Worm (Caenorhabditis elegans) whole organism, L4 larva: Measurements from ENCODE around the gene his-69.
A peak's percentile ranks its signal among the peaks of the same experiment; 100 is the strongest.

Experiments used
- F44E2.7 ChIP-seq: fragments of 200-800 bp; sonication (Bioruptor generic); IDR thresholded peaks from 2 replicates; pipeline ENCODE4 v2.1.2; 2022; ENCODE audit warnings: missing genetic modification characterization, missing compliant biosample characterization
- F49E8.2 ChIP-seq: sonication (generic microtip); optimal IDR thresholded peaks from 2 replicates; lab custom pipeline; 2016; ENCODE audit warnings: missing compliant biosample characterization, mild to moderate bottlenecking, missing genetic modification characterization, borderline replicate concordance
- T20F7.1 ChIP-seq: fragments of 200-800 bp; sonication (Bioruptor generic); optimal IDR thresholded peaks from 2 replicates; lab custom pipeline; 2018; ENCODE audit warnings: mild to moderate bottlenecking, missing genetic modification characterization, missing compliant biosample characterization
- T26A8.4 ChIP-seq: fragments of 200-800 bp; sonication (Bioruptor generic); IDR thresholded peaks from 2 replicates; pipeline ENCODE4 v1.3.6; 2022; ENCODE audit warnings: missing genetic modification characterization, missing compliant biosample characterization
- Y48G9A.11 ChIP-seq: fragments of 200-800 bp; sonication (Bioruptor generic); IDR thresholded peaks from 2 replicates; pipeline ENCODE4 v1.3.6; 2022; ENCODE audit warnings: missing genetic modification reagents, missing genetic modification characterization, missing compliant biosample characterization
- ZK337.2 ChIP-seq: fragments of 200-800 bp; sonication (Bioruptor generic); IDR thresholded peaks from 2 replicates; pipeline ENCODE4 v1.3.6; 2022; ENCODE audit warnings: missing genetic modification reagents, missing genetic modification characterization, missing compliant biosample characterization
- aly-2 ChIP-seq: sonication (generic microtip); optimal IDR thresholded peaks from 2 replicates; lab custom pipeline; 2018; ENCODE audit warnings: missing biosample characterization, missing genetic modification characterization
- arid-1 ChIP-seq: fragments of 200-800 bp; sonication (Bioruptor generic); conservative IDR thresholded peaks from 2 replicates; pipeline ENCODE4 v1.3.6; 2022; ENCODE audit warnings: missing genetic modification reagents, missing genetic modification characterization, missing compliant biosample characterization
- ceh-28 ChIP-seq: fragments of 150-350 bp; optimal IDR thresholded peaks from 2 replicates; lab custom pipeline; 2014; ENCODE audit warnings: missing biosample characterization, missing genetic modification reagents, missing genetic modification characterization
- ceh-32 ChIP-seq: sonication (generic microtip); optimal IDR thresholded peaks from 2 replicates; lab custom pipeline; 2016; ENCODE audit warnings: mild to moderate bottlenecking, missing genetic modification characterization, missing compliant biosample characterization; ENCODE audit not compliant: poor library complexity
- ceh-62 ChIP-seq: sonication (generic microtip); optimal IDR thresholded peaks from 2 replicates; lab custom pipeline; 2017; ENCODE audit warnings: missing biosample characterization, missing genetic modification characterization
- cey-2 ChIP-seq: sonication (generic microtip); optimal IDR thresholded peaks from 3 replicates; lab custom pipeline; 2017; ENCODE audit warnings: missing genetic modification characterization, mild to moderate bottlenecking, missing compliant biosample characterization, antibody characterized with exemption, borderline replicate concordance; ENCODE audit not compliant: insufficient read depth
- ctbp-1 ChIP-seq: fragments of 200-800 bp; sonication (Bioruptor generic); IDR thresholded peaks from 2 replicates; pipeline ENCODE4 v1.3.6; 2022; ENCODE audit warnings: missing genetic modification reagents, missing genetic modification characterization, missing compliant biosample characterization
- daf-12 ChIP-seq: fragments of 150-350 bp; optimal IDR thresholded peaks from 2 replicates; lab custom pipeline; 2014; ENCODE audit warnings: missing biosample characterization, missing genetic modification reagents, missing genetic modification characterization
- daf-16 ChIP-seq, 3 experiments: sonication (generic microtip); optimal IDR thresholded peaks; 2 replicates each; lab custom pipeline; 2016 to 2017; ENCODE audit warnings: missing genetic modification characterization in 3 of 3, missing genetic modification reagents in 3 of 3, mild to moderate bottlenecking in 2 of 3, missing compliant biosample characterization in 2 of 3, missing biosample characterization in 1 of 3, moderate library complexity in 1 of 3
- daf-8 ChIP-seq: fragments of 200-800 bp; sonication (Bioruptor generic); IDR thresholded peaks from 2 replicates; pipeline ENCODE4 v1.3.6; 2022; ENCODE audit warnings: missing genetic modification characterization, missing compliant biosample characterization
- dmd-6 ChIP-seq: fragments of 200-800 bp; sonication (Bioruptor generic); IDR thresholded peaks from 2 replicates; pipeline ENCODE4 v1.3.6; 2022; ENCODE audit warnings: missing genetic modification reagents, missing genetic modification characterization, missing compliant biosample characterization
- dmd-9 ChIP-seq: fragments of 200-800 bp; sonication (Bioruptor generic); IDR thresholded peaks from 2 replicates; pipeline ENCODE4 v1.3.6; 2022; ENCODE audit warnings: missing genetic modification reagents, missing genetic modification characterization, missing compliant biosample characterization
- dve-1 ChIP-seq: sonication (generic microtip); optimal IDR thresholded peaks from 2 replicates; lab custom pipeline; 2017; ENCODE audit warnings: antibody characterized with exemption, mild to moderate bottlenecking, missing genetic modification characterization, missing compliant biosample characterization; ENCODE audit not compliant: insufficient read depth
- egl-27 ChIP-seq: sonication (generic microtip); optimal IDR thresholded peaks from 3 replicates; lab custom pipeline; 2017; ENCODE audit warnings: missing biosample characterization, missing genetic modification reagents, missing genetic modification characterization
- egl-43 ChIP-seq: fragments of 200-800 bp; sonication (Bioruptor generic); IDR thresholded peaks from 2 replicates; pipeline ENCODE4 v1.3.6; 2022; ENCODE audit warnings: missing genetic modification reagents, missing genetic modification characterization, missing compliant biosample characterization
- fkh-10 ChIP-seq: fragments of 150-350 bp; optimal IDR thresholded peaks from 2 replicates; lab custom pipeline; 2014; ENCODE audit warnings: missing biosample characterization, missing genetic modification reagents, missing genetic modification characterization
- hlh-11 ChIP-seq: fragments of 200-800 bp; sonication (Bioruptor generic); optimal IDR thresholded peaks from 2 replicates; lab custom pipeline; 2018; ENCODE audit warnings: mild to moderate bottlenecking, missing genetic modification characterization, missing compliant biosample characterization
- lin-15B ChIP-seq: fragments of 150-350 bp; sonication (generic microtip); optimal IDR thresholded peaks from 3 replicates; lab custom pipeline; 2014; ENCODE audit warnings: missing biosample characterization, missing genetic modification characterization
- lin-29 ChIP-seq: fragments of 200-800 bp; sonication (Bioruptor generic); IDR thresholded peaks from 2 replicates; pipeline ENCODE4 v1.3.6; 2022; ENCODE audit warnings: missing genetic modification reagents, missing genetic modification characterization, missing compliant biosample characterization
- lin-38 ChIP-seq: fragments of 200-800 bp; sonication (Bioruptor generic); IDR thresholded peaks from 2 replicates; pipeline ENCODE4 v1.3.6; 2022; ENCODE audit warnings: missing genetic modification reagents, missing genetic modification characterization, missing compliant biosample characterization
- lir-3 ChIP-seq: sonication (generic microtip); optimal IDR thresholded peaks from 2 replicates; lab custom pipeline; 2016; ENCODE audit warnings: mild to moderate bottlenecking, missing genetic modification characterization, missing compliant biosample characterization
- lsy-2 ChIP-seq, 2 experiments: fragments of 150-350 bp in 1 of 2; sonication (generic microtip) in 1 of 2; optimal IDR thresholded peaks; 2 replicates each; lab custom pipeline; 2014 to 2017; ENCODE audit warnings: missing biosample characterization in 2 of 2, missing genetic modification characterization in 2 of 2
- madf-5 ChIP-seq, 2 experiments: fragments of 200-800 bp; sonication (Bioruptor generic); IDR thresholded peaks; 2 replicates each; pipeline ENCODE4 v1.3.6; 2022; ENCODE audit warnings: missing compliant biosample characterization in 2 of 2, missing genetic modification characterization in 2 of 2
- mep-1 ChIP-seq: fragments of 150-350 bp; sonication (generic microtip); optimal IDR thresholded peaks from 3 replicates; lab custom pipeline; 2014; ENCODE audit warnings: missing biosample characterization, missing genetic modification characterization
- mxl-3 ChIP-seq: fragments of 200-800 bp; sonication (Bioruptor generic); optimal IDR thresholded peaks from 2 replicates; lab custom pipeline; 2018; ENCODE audit warnings: mild to moderate bottlenecking, missing genetic modification characterization, missing compliant biosample characterization
- nhr-10 ChIP-seq: fragments of 150-350 bp; optimal IDR thresholded peaks from 2 replicates; lab custom pipeline; 2014; ENCODE audit warnings: missing biosample characterization, missing genetic modification characterization
- nhr-11 ChIP-seq: fragments of 150-350 bp; optimal IDR thresholded peaks from 2 replicates; lab custom pipeline; 2014; ENCODE audit warnings: missing biosample characterization, missing genetic modification characterization
- nhr-28 ChIP-seq: fragments of 150-350 bp; optimal IDR thresholded peaks from 2 replicates; lab custom pipeline; 2014; ENCODE audit warnings: missing biosample characterization, missing genetic modification characterization
- nhr-41 ChIP-seq: fragments of 200-800 bp; sonication (Bioruptor generic); IDR thresholded peaks from 2 replicates; pipeline ENCODE4 v1.3.6; 2022; ENCODE audit warnings: missing genetic modification reagents, missing genetic modification characterization, missing compliant biosample characterization
- nhr-6 ChIP-seq: fragments of 150-350 bp; optimal IDR thresholded peaks from 2 replicates; lab custom pipeline; 2014; ENCODE audit warnings: missing biosample characterization, missing genetic modification characterization
- nhr-77 ChIP-seq: fragments of 150-350 bp; optimal IDR thresholded peaks from 2 replicates; lab custom pipeline; 2014; ENCODE audit warnings: missing biosample characterization, missing genetic modification characterization
- pqm-1 ChIP-seq: sonication (generic microtip); optimal IDR thresholded peaks from 2 replicates; lab custom pipeline; 2017; ENCODE audit warnings: missing biosample characterization, missing genetic modification characterization
- saeg-2 ChIP-seq: fragments of 200-800 bp; sonication (Bioruptor generic); IDR thresholded peaks from 2 replicates; pipeline ENCODE4 v1.3.6; 2022; ENCODE audit warnings: missing genetic modification reagents, missing genetic modification characterization, missing compliant biosample characterization
- sdz-12 ChIP-seq: fragments of 200-800 bp; sonication (Bioruptor generic); optimal IDR thresholded peaks from 2 replicates; lab custom pipeline; 2018; ENCODE audit warnings: mild to moderate bottlenecking, missing genetic modification characterization, missing compliant biosample characterization
- snpc-1.2 ChIP-seq: fragments of 200-800 bp; sonication (Bioruptor generic); IDR thresholded peaks from 2 replicates; pipeline ENCODE4 v1.3.6; 2022; ENCODE audit warnings: missing genetic modification reagents, missing genetic modification characterization, missing compliant biosample characterization
- snpc-4 ChIP-seq: fragments of 150-350 bp; optimal IDR thresholded peaks from 2 replicates; lab custom pipeline; 2014; ENCODE audit warnings: missing biosample characterization, missing genetic modification characterization
- tag-97 ChIP-seq: fragments of 200-800 bp; sonication (Bioruptor generic); IDR thresholded peaks from 2 replicates; pipeline ENCODE4 v1.3.6; 2022; ENCODE audit warnings: missing genetic modification characterization, missing compliant biosample characterization
- tra-1 ChIP-seq: fragments of 200-800 bp; sonication (Bioruptor generic); IDR thresholded peaks from 2 replicates; pipeline ENCODE4 v1.3.6; 2022; ENCODE audit warnings: missing genetic modification reagents, missing genetic modification characterization, missing compliant biosample characterization
- unc-62 ChIP-seq, 3 experiments: fragments of 150-350 bp in 1 of 3; sonication (generic microtip); optimal IDR thresholded peaks in 2 of 3; peaks in 1 of 3; 1 replicate in 1 of 3; 2 replicates in 2 of 3; lab custom pipeline; 2014 to 2017; ENCODE audit warnings: missing biosample characterization in 3 of 3, missing genetic modification characterization in 3 of 3, missing genetic modification reagents in 3 of 3, missing genotype in 1 of 3
- zfp-2 ChIP-seq: sonication (generic microtip); optimal IDR thresholded peaks from 2 replicates; lab custom pipeline; 2016; ENCODE audit warnings: mild to moderate bottlenecking, missing genetic modification characterization, missing compliant biosample characterization
- ztf-11 ChIP-seq: fragments of 150-350 bp; optimal IDR thresholded peaks from 2 replicates; lab custom pipeline; 2014; ENCODE audit warnings: missing biosample characterization, missing genetic modification characterization

his-69 gene

DNA sequence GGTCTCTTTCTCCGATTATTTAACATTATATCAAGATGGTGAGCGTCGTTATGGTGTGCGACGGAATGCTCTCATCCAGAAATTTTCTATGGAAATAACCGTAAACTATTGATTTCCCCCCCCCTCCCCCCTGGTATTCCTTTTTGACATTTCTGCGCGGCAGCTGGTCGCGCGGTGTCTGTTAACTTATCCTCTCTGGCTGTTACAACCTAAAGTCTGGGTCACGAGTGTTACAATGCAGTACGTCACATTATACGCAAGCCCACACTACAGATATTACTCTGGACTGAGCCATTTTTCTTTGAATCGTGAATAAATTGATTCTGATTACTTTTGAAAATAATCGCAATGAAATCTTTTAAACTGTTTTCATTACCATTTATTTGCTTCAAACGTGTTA, 9.4 kb downstream of the his-69 start:
- no peak for TF ChIP-seq nhr-77 (tag; lab: Kevin White, UChicago)
- TF ChIP-seq lin-15B, result no peak

- TF ChIP-seq dve-1 (tag; lab: Kevin White, UChicago) (peak; percentile 69), ceh-28 (tag; lab: Kevin White, UChicago) (no peak), egl-43 (GFP tag; lab: Robert Waterston, UW) (no peak), dmd-6 (GFP tag; lab: Robert Waterston, UW) (peak; percentile 58), daf-16 (GFP tag; optimal IDR thresholded peaks at IDR 0.05; lab: Kevin White, UChicago) (no peak), daf-16 (tag; optimal IDR thresholded peaks at IDR 0.05; lab: Kevin White, UChicago) (peak; percentile 91), ctbp-1 (GFP tag; lab: Robert Waterston, UW) (no peak), snpc-1.2 (GFP tag; lab: Robert Waterston, UW) (no peak), ztf-11 (tag; lab: Kevin White, UChicago) (no peak), nhr-77 (tag; lab: Kevin White, UChicago) (peak; percentile 27), ceh-32 (tag; lab: Kevin White, UChicago) (no peak), lin-29 (GFP tag; lab: Robert Waterston, UW) (no peak), daf-8 (GFP tag; lab: Robert Waterston, UW) (no peak), aly-2 (tag; lab: Kevin White, UChicago) (no peak), arid-1 (GFP tag; lab: Robert Waterston, UW) (no peak), T20F7.1 (GFP tag; lab: Kevin White, UChicago) (no peak), Y48G9A.11 (GFP tag; lab: Robert Waterston, UW) (no peak), nhr-28 (peak; percentile 79), dmd-9 (no peak), hlh-11 (tag; lab: Kevin White, UChicago) (peak; percentile 53), pqm-1 (tag; lab: Kevin White, UChicago) (peak; percentile 99), zfp-2 (tag; lab: Kevin White, UChicago) (no peak), sdz-12 (GFP tag; lab: Kevin White, UChicago) (no peak), unc-62 (GFP tag; optimal IDR thresholded peaks at IDR 0.05 in 1 of 2; lab: Kevin White, UChicago) (peak in 1 of 2 experiments; percentile 35), unc-62 (tag; optimal IDR thresholded peaks at IDR 0.05; lab: Kevin White, UChicago) (no peak), egl-27 (tag; lab: Kevin White, UChicago) (no peak)
Observed at ce11 chrIII:4039775-4040174, 18.8 kb downstream of the his-69 start.

DNA sequence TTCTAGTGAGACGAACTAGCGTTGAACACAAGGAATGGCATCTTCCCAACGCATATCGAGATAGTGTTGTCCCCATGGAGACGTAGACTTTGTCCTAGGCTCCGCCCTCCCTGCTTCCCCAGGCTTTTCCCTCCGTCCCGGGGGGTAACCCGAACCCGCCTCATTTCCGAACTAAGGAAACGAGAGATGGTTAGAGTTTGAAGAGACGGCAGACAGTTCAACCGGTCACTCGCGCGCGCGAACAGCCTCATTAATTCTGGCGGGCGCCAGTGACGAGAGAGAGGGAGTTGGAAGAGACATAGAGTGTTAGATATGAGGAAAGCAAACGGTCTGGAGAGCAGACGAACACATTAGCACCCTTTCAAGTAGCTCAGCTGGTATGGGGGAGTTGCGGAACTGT, 21.2 kb downstream of the his-69 start:
- TF ChIP-seq fkh-10 (no peak), F44E2.7 (GFP tag; lab: Robert Waterston, UW) (0 out of 2 replicates have a peak, but pooled peaks have one; percentile 11), madf-5 (GFP tag; IDR thresholded peaks at IDR 0.05; lab: Robert Waterston, UW) (no peak), T26A8.4 (GFP tag; lab: Robert Waterston, UW) (no peak), nhr-10 (no peak), saeg-2 (GFP tag; lab: Robert Waterston, UW) (no peak), lin-38 (no peak), aly-2 (tag; lab: Kevin White, UChicago) (no peak), mxl-3 (GFP tag; lab: Kevin White, UChicago) (peak; percentile 19), daf-12 (tag; lab: Kevin White, UChicago) (no peak), arid-1 (GFP tag; lab: Robert Waterston, UW) (0 out of 2 replicates have a peak, but pooled peaks have one; percentile 31), tra-1 (0 out of 2 replicates have a peak, but pooled peaks have one; percentile 25), mep-1 (tag; lab: Kevin White, UChicago) (peak; percentile 29), ceh-28 (tag; lab: Kevin White, UChicago) (no peak), cey-2 (tag; lab: Kevin White, UChicago) (no peak), F49E8.2 (no peak), nhr-11 (no peak), nhr-6 (peak; percentile 42), ZK337.2 (GFP tag; lab: Robert Waterston, UW) (no peak), daf-16 (GFP tag; optimal IDR thresholded peaks at IDR 0.05; lab: Kevin White, UChicago) (no peak), daf-16 (tag; optimal IDR thresholded peaks at IDR 0.05; lab: Kevin White, UChicago) (no peak), ceh-62 (no peak), lsy-2 (tag; optimal IDR thresholded peaks at IDR 0.05; lab: Kevin White, UChicago) (peak in 1 of 2 experiments; percentile 40), nhr-41 (GFP tag; lab: Robert Waterston, UW) (no peak), snpc-4 (tag; lab: Kevin White, UChicago) (no peak), tag-97 (no peak), lir-3 (tag; lab: Kevin White, UChicago) (no peak)
